Fruit fly (Drosophila melanogaster) whole organism, embryonic: ENCODE results near the gene Elp5.

ENCODE experiments used
- Adf1 ChIP-seq: fragments of 200-800 bp; sonication (Bioruptor generic); IDR thresholded peaks from 2 replicates; pipeline ENCODE4 v1.3.6; 2022; ENCODE audit warnings: missing biosample characterization, missing genetic modification characterization
- BtbVII ChIP-seq: fragments of 200-800 bp; sonication (Bioruptor generic); optimal IDR thresholded peaks from 3 replicates; lab custom pipeline; 2017; ENCODE audit warnings: missing biosample characterization, mild to moderate bottlenecking, missing genetic modification characterization
- CG11723 ChIP-seq: fragments of 200-800 bp; sonication (Bioruptor generic); optimal IDR thresholded peaks from 2 replicates; lab custom pipeline; 2017; ENCODE audit warnings: missing biosample characterization, mild to moderate bottlenecking, missing genetic modification characterization
- CG1233 ChIP-seq: fragments of 200-800 bp; sonication (Bioruptor generic); optimal IDR thresholded peaks from 4 replicates; lab custom pipeline; 2018; ENCODE audit warnings: missing biosample characterization, mild to moderate bottlenecking, missing genetic modification characterization
- CG13894 ChIP-seq: fragments of 200-800 bp; sonication (Bioruptor generic); optimal IDR thresholded peaks from 3 replicates; lab custom pipeline; 2018; ENCODE audit warnings: missing biosample characterization, mild to moderate bottlenecking, missing genetic modification characterization, moderate library complexity
- CG14050 ChIP-seq: fragments of 200-800 bp; sonication (Bioruptor generic); IDR thresholded peaks from 3 replicates; pipeline ENCODE4 v1.3.6; 2022; ENCODE audit warnings: missing biosample characterization, missing genetic modification characterization
- CG14860 ChIP-seq: fragments of 200-800 bp; sonication (Bioruptor generic); IDR thresholded peaks from 3 replicates; pipeline ENCODE4 v1.3.6; 2022; ENCODE audit warnings: missing biosample characterization, missing genetic modification characterization; ENCODE audit not compliant: partially characterized antibody
- CG15514 ChIP-seq: fragments of 200-800 bp; sonication (Bioruptor generic); optimal IDR thresholded peaks from 3 replicates; lab custom pipeline; 2017; ENCODE audit warnings: missing biosample characterization, missing genetic modification characterization, mild to moderate bottlenecking, moderate library complexity, missing genetic modification reagents
- CG18011 ChIP-seq: fragments of 200-800 bp; sonication (Bioruptor generic); optimal IDR thresholded peaks from 2 replicates; lab custom pipeline; 2017; ENCODE audit warnings: missing biosample characterization, missing genetic modification characterization, mild to moderate bottlenecking, moderate library complexity, missing genotype
- CG18262 ChIP-seq: fragments of 200-800 bp; optimal IDR thresholded peaks from 3 replicates; lab custom pipeline; 2019; ENCODE audit warnings: missing biosample characterization, mild to moderate bottlenecking, missing genetic modification characterization, moderate library complexity
- CG18764 ChIP-seq: fragments of 200-800 bp; sonication (Bioruptor generic); optimal IDR thresholded peaks from 3 replicates; lab custom pipeline; 2016; ENCODE audit warnings: missing biosample characterization, missing genetic modification characterization
- CG2129 ChIP-seq: fragments of 200-800 bp; sonication (Bioruptor generic); IDR thresholded peaks from 2 replicates; pipeline ENCODE4 v1.3.6; 2022; ENCODE audit warnings: missing biosample characterization, missing genetic modification characterization; ENCODE audit not compliant: partially characterized antibody
- CG2202 ChIP-seq: fragments of 200-800 bp; sonication (Bioruptor generic); optimal IDR thresholded peaks from 2 replicates; lab custom pipeline; 2018; ENCODE audit warnings: missing biosample characterization, mild to moderate bottlenecking, missing genetic modification characterization
- CG3847 ChIP-seq: fragments of 200-800 bp; sonication (Bioruptor generic); IDR thresholded peaks from 2 replicates; pipeline ENCODE4 v1.3.6; 2022; ENCODE audit warnings: missing biosample characterization, missing genetic modification characterization
- CG43689 ChIP-seq: fragments of 200-800 bp; sonication (Bioruptor generic); IDR thresholded peaks from 2 replicates; pipeline ENCODE4 v1.3.6; 2022; ENCODE audit warnings: missing biosample characterization, missing genetic modification characterization
- CG4820 ChIP-seq: fragments of 200-800 bp; sonication (Bioruptor generic); optimal IDR thresholded peaks from 3 replicates; lab custom pipeline; 2016; ENCODE audit warnings: missing biosample characterization, missing genetic modification characterization
- CG6254 ChIP-seq: fragments of 200-800 bp; sonication (Bioruptor generic); optimal IDR thresholded peaks from 3 replicates; lab custom pipeline; 2017; ENCODE audit warnings: mild to moderate bottlenecking, missing biosample characterization, missing genetic modification reagents, missing genetic modification characterization
- CG6683 ChIP-seq: fragments of 200-800 bp; sonication (Bioruptor generic); optimal IDR thresholded peaks from 2 replicates; lab custom pipeline; 2017; ENCODE audit warnings: missing biosample characterization, mild to moderate bottlenecking, missing genetic modification characterization, missing genetic modification reagents
- CG6791 ChIP-seq: fragments of 200-800 bp; sonication (Bioruptor generic); IDR thresholded peaks from 3 replicates; pipeline ENCODE4 v1.3.6; 2022; ENCODE audit warnings: missing biosample characterization, missing genetic modification characterization; ENCODE audit not compliant: partially characterized antibody
- CG7786 ChIP-seq: fragments of 200-800 bp; sonication (Bioruptor generic); optimal IDR thresholded peaks from 2 replicates; lab custom pipeline; 2016; ENCODE audit warnings: missing biosample characterization, missing genetic modification characterization
- CG8281 ChIP-seq: fragments of 200-800 bp; sonication (Bioruptor generic); optimal IDR thresholded peaks from 2 replicates; lab custom pipeline; 2018; ENCODE audit warnings: missing biosample characterization, mild to moderate bottlenecking, missing genetic modification characterization, moderate library complexity
- CG9876 ChIP-seq: fragments of 200-800 bp; sonication (Bioruptor generic); optimal IDR thresholded peaks from 2 replicates; lab custom pipeline; 2016; ENCODE audit warnings: missing biosample characterization, missing genetic modification characterization
- CG9932 ChIP-seq: fragments of 200-800 bp; sonication (Bioruptor generic); IDR thresholded peaks from 2 replicates; pipeline ENCODE4 v1.3.6; 2022; ENCODE audit warnings: missing biosample characterization, missing genetic modification characterization
- CHES-1-like ChIP-seq: fragments of 200-800 bp; sonication (Bioruptor generic); optimal IDR thresholded peaks from 2 replicates; lab custom pipeline; 2016; ENCODE audit warnings: missing biosample characterization, missing genetic modification characterization
- Deaf1 ChIP-seq: fragments of 200-800 bp; optimal IDR thresholded peaks from 3 replicates; lab custom pipeline; 2019; ENCODE audit warnings: missing biosample characterization, mild to moderate bottlenecking, missing genetic modification characterization, moderate library complexity
- Doc2 ChIP-seq: fragments of 200-800 bp; sonication (Bioruptor generic); IDR thresholded peaks from 2 replicates; pipeline ENCODE4 v1.3.6; 2022; ENCODE audit warnings: missing biosample characterization, missing genetic modification characterization
- Eip74EF ChIP-seq, 2 experiments: fragments of 200-800 bp in 1 of 2; fragments of >200 bp in 1 of 2; sonication (Bioruptor generic) in 1 of 2; optimal IDR thresholded peaks; 2 replicates each; lab custom pipeline; 2017 to 2019; ENCODE audit warnings: missing biosample characterization in 2 of 2, missing genetic modification characterization in 2 of 2, mild to moderate bottlenecking in 1 of 2, moderate library complexity in 1 of 2
- Elba2 ChIP-seq: fragments of 200-800 bp; sonication (Bioruptor generic); optimal IDR thresholded peaks from 3 replicates; lab custom pipeline; 2016; ENCODE audit warnings: missing biosample characterization, missing genetic modification characterization
- HmgD ChIP-seq: fragments of 200-800 bp; sonication (Bioruptor generic); optimal IDR thresholded peaks from 3 replicates; lab custom pipeline; 2016; ENCODE audit warnings: missing biosample characterization, missing genetic modification characterization
- Hr39 ChIP-seq: fragments of >200 bp; optimal IDR thresholded peaks from 2 replicates; lab custom pipeline; 2017
- Lim3 ChIP-seq: fragments of 200-800 bp; sonication (Bioruptor generic); IDR thresholded peaks from 2 replicates; pipeline ENCODE4 v1.3.6; 2022; ENCODE audit warnings: missing biosample characterization, missing genetic modification characterization
- NC2β ChIP-seq: fragments of 200-800 bp; sonication (Bioruptor generic); optimal IDR thresholded peaks from 2 replicates; lab custom pipeline; 2016; ENCODE audit warnings: missing biosample characterization, missing genetic modification characterization
- Nf-YC ChIP-seq: fragments of 200-800 bp; optimal IDR thresholded peaks from 3 replicates; lab custom pipeline; 2019; ENCODE audit warnings: missing biosample characterization, mild to moderate bottlenecking, missing genetic modification characterization, moderate library complexity
- Oli ChIP-seq: fragments of 200-800 bp; sonication (Bioruptor generic); optimal IDR thresholded peaks from 2 replicates; lab custom pipeline; 2018; ENCODE audit warnings: missing biosample characterization, mild to moderate bottlenecking, missing genetic modification characterization, moderate library complexity
- Rx ChIP-seq: fragments of 200-800 bp; sonication (Bioruptor generic); IDR thresholded peaks from 2 replicates; pipeline ENCODE4 v1.3.6; 2022; ENCODE audit warnings: missing biosample characterization, missing genetic modification characterization
- al ChIP-seq: fragments of 200-800 bp; sonication (Bioruptor generic); IDR thresholded peaks from 2 replicates; pipeline ENCODE4 v1.3.6; 2022; ENCODE audit warnings: missing biosample characterization, missing genetic modification characterization
- br ChIP-seq: fragments of >200 bp; optimal IDR thresholded peaks from 2 replicates; lab custom pipeline; 2017
- ci ChIP-seq: fragments of 200-800 bp; sonication (Bioruptor generic); IDR thresholded peaks from 3 replicates; pipeline ENCODE4 v1.3.6; 2022; ENCODE audit warnings: missing biosample characterization, missing genetic modification characterization
- da ChIP-seq: fragments of 200-800 bp; sonication (Bioruptor generic); optimal IDR thresholded peaks from 2 replicates; lab custom pipeline; 2016; ENCODE audit warnings: missing biosample characterization, missing genetic modification characterization
- ftz-f1 ChIP-seq: fragments of 200-800 bp; sonication (Bioruptor generic); optimal IDR thresholded peaks from 2 replicates; lab custom pipeline; 2016; ENCODE audit warnings: missing biosample characterization, missing genetic modification characterization
- gsb ChIP-seq: fragments of 200-800 bp; sonication (Bioruptor generic); IDR thresholded peaks from 2 replicates; pipeline ENCODE4 v1.3.6; 2022; ENCODE audit warnings: missing biosample characterization, missing genetic modification characterization
- luna ChIP-seq: fragments of 200-800 bp; sonication (Bioruptor generic); optimal IDR thresholded peaks from 2 replicates; lab custom pipeline; 2016; ENCODE audit warnings: missing biosample characterization, missing genetic modification characterization
- pum ChIP-seq: fragments of 200-800 bp; sonication (Bioruptor generic); optimal IDR thresholded peaks from 2 replicates; lab custom pipeline; 2016; ENCODE audit warnings: missing biosample characterization, missing genetic modification characterization
- sima ChIP-seq: fragments of 200-800 bp; sonication (Bioruptor generic); optimal IDR thresholded peaks from 2 replicates; lab custom pipeline; 2016; ENCODE audit warnings: missing biosample characterization, missing genetic modification characterization
- sob ChIP-seq: fragments of 200-800 bp; sonication (Bioruptor generic); IDR thresholded peaks from 2 replicates; pipeline ENCODE4 v1.3.6; 2022; ENCODE audit warnings: missing biosample characterization, missing genetic modification characterization
- stwl ChIP-seq: fragments of 200-800 bp; sonication (Bioruptor generic); optimal IDR thresholded peaks from 3 replicates; lab custom pipeline; 2018; ENCODE audit warnings: missing biosample characterization, mild to moderate bottlenecking, missing genetic modification characterization, moderate library complexity
- tgo ChIP-seq: fragments of 200-800 bp; sonication (Bioruptor generic); IDR thresholded peaks from 3 replicates; pipeline ENCODE4 v1.3.6; 2022; ENCODE audit warnings: missing biosample characterization, missing genetic modification characterization
- tin ChIP-seq: fragments of 200-800 bp; sonication (Bioruptor generic); optimal IDR thresholded peaks from 3 replicates; lab custom pipeline; 2016; ENCODE audit warnings: missing biosample characterization, missing genetic modification characterization
- tll ChIP-seq, 2 experiments: fragments of 200-800 bp in 1 of 2; fragments of >200 bp in 1 of 2; sonication (Bioruptor generic) in 1 of 2; optimal IDR thresholded peaks; 2 replicates each; lab custom pipeline; 2017 to 2019; ENCODE audit warnings: missing biosample characterization in 2 of 2, missing genetic modification characterization in 2 of 2, mild to moderate bottlenecking in 1 of 2, moderate library complexity in 1 of 2
- vvl ChIP-seq: fragments of 200-800 bp; sonication (Bioruptor generic); IDR thresholded peaks from 2 replicates; pipeline ENCODE4 v1.3.6; 2022; ENCODE audit warnings: missing biosample characterization, missing genetic modification characterization
- wor ChIP-seq: fragments of 200-800 bp; sonication (Bioruptor generic); IDR thresholded peaks from 2 replicates; pipeline ENCODE4 v1.3.6; 2022; ENCODE audit warnings: missing biosample characterization, missing genetic modification characterization
- yki ChIP-seq: fragments of >200 bp; optimal IDR thresholded peaks from 3 replicates; lab custom pipeline; 2018

Gene Elp5

DNA sequence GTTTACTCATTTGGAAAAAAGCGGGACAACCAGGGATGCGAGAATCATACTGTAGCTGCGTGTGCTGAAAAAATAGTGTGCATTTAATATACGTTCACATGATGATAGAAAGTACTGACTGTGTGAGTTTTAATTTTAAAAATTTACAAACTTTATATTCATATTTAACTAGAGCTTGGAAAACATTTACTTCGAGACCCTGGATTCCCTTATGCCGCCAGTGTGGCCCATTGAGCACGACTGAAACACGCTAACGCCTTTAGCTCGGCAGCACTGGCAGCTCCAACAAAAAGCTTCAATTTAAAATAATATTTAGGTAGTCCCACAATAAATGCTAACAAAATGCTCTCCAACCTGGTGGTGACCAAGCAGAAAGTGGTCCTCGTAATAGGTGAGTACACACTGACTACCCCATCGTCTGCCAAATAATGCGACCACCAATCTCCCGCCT lies at the start of gene Elp5, which contains the start of gene CG1275 (continued):
- TF ChIP-seq CG9932 (peak; percentile 99), stwl (tag; lab: Kevin White, UChicago) (peak; percentile 75), ci (GFP tag; lab: Robert Waterston, UW) (peak; percentile 100), vvl (GFP tag; lab: Robert Waterston, UW) (peak; percentile 100), CG15514 (peak; percentile 92), da (peak; percentile 90), tgo (GFP tag; lab: Robert Waterston, UW) (peak; percentile 100), wor (peak; percentile 98), yki (lab: Kevin White, UChicago) (no peak), CG18764 (peak; percentile 94), Eip74EF (GFP tag; optimal IDR thresholded peaks at IDR 0.05; lab: Kevin White, UChicago) (peak in 1 of 2 experiments; percentile 95), pum (GFP tag; lab: Kevin White, UChicago) (peak; percentile 97), Nf-YC (tag; lab: Kevin White, UChicago) (peak; percentile 91), CG3847 (GFP tag; lab: Robert Waterston, UW) (peak; percentile 100), Elba2 (GFP tag; lab: Kevin White, UChicago) (peak; percentile 84), CG14860 (no peak), CHES-1-like (GFP tag; lab: Kevin White, UChicago) (peak; percentile 96), luna (GFP tag; lab: Kevin White, UChicago) (peak; percentile 88), HmgD (GFP tag; lab: Kevin White, UChicago) (peak; percentile 86), Oli (tag; lab: Kevin White, UChicago) (peak; percentile 98), sima (GFP tag; lab: Kevin White, UChicago) (peak; percentile 96), ftz-f1 (GFP tag; lab: Kevin White, UChicago) (peak; percentile 86), CG43689 (peak; percentile 98), Rx (GFP tag; lab: Robert Waterston, UW) (peak; percentile 99), Hr39 (lab: Kevin White, UChicago) (no peak), CG8281 (tag; lab: Kevin White, UChicago) (peak; percentile 93), CG13894 (peak; percentile 97), br (lab: Kevin White, UChicago) (no peak), CG6254 (GFP tag; lab: Kevin White, UChicago) (peak; percentile 91), CG11723 (GFP tag; lab: Kevin White, UChicago) (peak; percentile 96), CG7786 (GFP tag; lab: Kevin White, UChicago) (peak; percentile 97), Deaf1 (tag; lab: Kevin White, UChicago) (peak; percentile 81), CG6683 (GFP tag; lab: Kevin White, UChicago) (peak; percentile 90), CG6791 (GFP tag; lab: Robert Waterston, UW) (no peak), NC2β (peak; percentile 94), tin (GFP tag; lab: Kevin White, UChicago) (peak; percentile 97), CG18011 (GFP tag; lab: Kevin White, UChicago) (peak; percentile 91), CG2129 (GFP tag; lab: Robert Waterston, UW) (no peak), CG9876 (GFP tag; lab: Kevin White, UChicago) (peak; percentile 88), BtbVII (GFP tag; lab: Kevin White, UChicago) (peak; percentile 92), CG4820 (GFP tag; lab: Kevin White, UChicago) (peak; percentile 94), gsb (peak; percentile 99), Lim3 (GFP tag; lab: Robert Waterston, UW) (peak; percentile 98), Adf1 (GFP tag; lab: Robert Waterston, UW) (peak; percentile 90), al (GFP tag; lab: Robert Waterston, UW) (peak; percentile 99), tll (GFP tag; optimal IDR thresholded peaks at IDR 0.05; lab: Kevin White, UChicago) (peak in 1 of 2 experiments; percentile 31), CG1233 (GFP tag; lab: Kevin White, UChicago) (peak; percentile 99), CG14050 (GFP tag; lab: Robert Waterston, UW) (peak; percentile 99), sob (GFP tag; lab: Robert Waterston, UW) (peak; percentile 99), CG18262 (tag; lab: Kevin White, UChicago) (peak; percentile 98), Doc2 (GFP tag; lab: Robert Waterston, UW) (peak; percentile 98), CG2202 (tag; lab: Kevin White, UChicago) (peak; percentile 96)
